Fruit fly (Drosophila melanogaster): Measurements from ENCODE around the gene CG46396.

dm6 chr3R:6278231-6278630, 25.6 kb upstream of the CG46396 start, which contains the start of gene Osi12:
- TF ChIP-seq ttk (optimal IDR thresholded peaks at IDR 0.05) (no peak), h (optimal IDR thresholded peaks at IDR 0.05) (no peak), psq (optimal IDR thresholded peaks at IDR 0.05) (no peak), Myc (optimal IDR thresholded peaks at IDR 0.05) (no peak), Sin3A (optimal IDR thresholded peaks at IDR 0.05) (no peak)

All from Kc167 (cell line).